Fruit fly (Drosophila melanogaster): Measurements from ENCODE around the gene CG7377.

Gene CG7377

dm6 chr3L:11624281-11624680 lies 34.8 kb downstream of the CG7377 start, which contains the start of gene Akr1B:
Gene Akr1B, minus strand, starts transcription at chr3L:11624381.
- TF ChIP-seq N (GFP tag; optimal IDR thresholded peaks at IDR 0.05) (no peak), Dif (GFP tag; optimal IDR thresholded peaks at IDR 0.05; ENCODE audit: partially characterized antibody) (no peak), sage (GFP tag; optimal IDR thresholded peaks at IDR 0.05) (no peak), Sp1 (GFP tag; optimal IDR thresholded peaks at IDR 0.05) (no peak), Rel (GFP tag; optimal IDR thresholded peaks at IDR 0.05) (no peak), Rel (tag; optimal IDR thresholded peaks at IDR 0.05) (no peak), pan (optimal IDR thresholded peaks at IDR 0.05) (no peak), woc (GFP tag; optimal IDR thresholded peaks at IDR 0.05) (no peak), psq (GFP tag; optimal IDR thresholded peaks at IDR 0.05) (no peak), Vsx2 (GFP tag; optimal IDR thresholded peaks at IDR 0.05; ENCODE audit: partially characterized antibody) (no peak), fru (GFP tag; optimal IDR thresholded peaks at IDR 0.05) (no peak), rgr (GFP tag; optimal IDR thresholded peaks at IDR 0.05) (no peak), dsf (GFP tag; optimal IDR thresholded peaks at IDR 0.05; ENCODE audit: borderline replicate concordance) (no peak), lola (GFP tag; optimal IDR thresholded peaks at IDR 0.05) (no peak), Hnf4 (GFP tag; optimal IDR thresholded peaks at IDR 0.05) (no peak), foxo (GFP tag; optimal IDR thresholded peaks at IDR 0.05) (no peak), HLH106 (tag; optimal IDR thresholded peaks at IDR 0.05) (no peak)

dm6 chr3L:11625634-11626175 lies 36.2 kb downstream of the CG7377 start, which contains the start of gene CG6083:
Gene CG6083, minus strand, starts transcription at chr3L:11626125.
- TF ChIP-seq jim (GFP tag; optimal IDR thresholded peaks at IDR 0.05): no peak
- no peak for TF ChIP-seq dsf (GFP tag; optimal IDR thresholded peaks at IDR 0.05; ENCODE audit: borderline replicate concordance)
- TF ChIP-seq Myc (optimal IDR thresholded peaks at IDR 0.05): no peak
- TF ChIP-seq N (GFP tag; optimal IDR thresholded peaks at IDR 0.05): no peak
- TF ChIP-seq CrebA (GFP tag; optimal IDR thresholded peaks at IDR 0.05; ENCODE audit: borderline replicate concordance): no peak
- TF ChIP-seq Dfd (GFP tag; optimal IDR thresholded peaks at IDR 0.05): no peak
- no peak for TF ChIP-seq GATAd (GFP tag; optimal IDR thresholded peaks at IDR 0.05)
- no peak for TF ChIP-seq Sp1 (GFP tag; optimal IDR thresholded peaks at IDR 0.05)
- TF ChIP-seq br (GFP tag; optimal IDR thresholded peaks at IDR 0.05): no peak

- TF ChIP-seq sage (GFP tag; optimal IDR thresholded peaks at IDR 0.05): no peak
- no peak for TF ChIP-seq dl (GFP tag; optimal IDR thresholded peaks at IDR 0.05; ENCODE audit: insufficient read depth in 1 of 2, partially characterized antibody in 2 of 2)
- no peak for TF ChIP-seq Dif (GFP tag; optimal IDR thresholded peaks at IDR 0.05; ENCODE audit: partially characterized antibody)
- TF ChIP-seq GATAd (GFP tag; optimal IDR thresholded peaks at IDR 0.05): no peak
- no peak for TF ChIP-seq CG32264 (GFP tag; optimal IDR thresholded peaks at IDR 0.05)
- TF ChIP-seq fru (GFP tag; optimal IDR thresholded peaks at IDR 0.05): no peak
- no peak for TF ChIP-seq Rel (GFP tag; optimal IDR thresholded peaks at IDR 0.05)
- TF ChIP-seq Rel (tag; optimal IDR thresholded peaks at IDR 0.05): no peak
Measured at dm6 chr3L:11626229-11626826, 36.8 kb downstream of the CG7377 start, which contains the start of gene PCID2. Gene PCID2, plus strand, starts transcription at chr3L:11626441.

dm6 chr3L:11627819-11628483 lies 38.5 kb downstream of the CG7377 start, which contains the start of gene Apt1:
Gene Apt1, plus strand, starts transcription at chr3L:11628037.
- TF ChIP-seq usp (GFP tag; optimal IDR thresholded peaks at IDR 0.05) (no peak), br (GFP tag; optimal IDR thresholded peaks at IDR 0.05) (no peak), GATAd (GFP tag; optimal IDR thresholded peaks at IDR 0.05) (no peak), dmrt93B (GFP tag; optimal IDR thresholded peaks at IDR 0.05) (no peak), dsf (GFP tag; optimal IDR thresholded peaks at IDR 0.05; ENCODE audit: borderline replicate concordance) (peak; percentile 23), brk (GFP tag; optimal IDR thresholded peaks at IDR 0.05) (peak; percentile 52), sage (GFP tag; optimal IDR thresholded peaks at IDR 0.05) (peak; percentile 47), Hr83 (GFP tag; optimal IDR thresholded peaks at IDR 0.05; ENCODE audit: poor library complexity, severe bottlenecking) (peak; percentile 74), CG32264 (GFP tag; optimal IDR thresholded peaks at IDR 0.05) (no peak), CG9705 (GFP tag; optimal IDR thresholded peaks at IDR 0.05) (no peak), OdsH (GFP tag; optimal IDR thresholded peaks at IDR 0.05) (no peak), fru (GFP tag; optimal IDR thresholded peaks at IDR 0.05) (no peak), HLH106 (tag; optimal IDR thresholded peaks at IDR 0.05) (no peak), Hr78 (GFP tag; optimal IDR thresholded peaks at IDR 0.05) (no peak), Dfd (GFP tag; optimal IDR thresholded peaks at IDR 0.05) (no peak), lola (GFP tag; optimal IDR thresholded peaks at IDR 0.05) (no peak), pan (optimal IDR thresholded peaks at IDR 0.05) (no peak), woc (GFP tag; optimal IDR thresholded peaks at IDR 0.05) (no peak), jim (GFP tag; optimal IDR thresholded peaks at IDR 0.05) (no peak), ey (GFP tag; optimal IDR thresholded peaks at IDR 0.05) (no peak), tai (GFP tag; optimal IDR thresholded peaks at IDR 0.05) (peak; percentile 74), Abd-B (GFP tag; optimal IDR thresholded peaks at IDR 0.05) (no peak), Dif (GFP tag; optimal IDR thresholded peaks at IDR 0.05; ENCODE audit: partially characterized antibody) (no peak), Myc (optimal IDR thresholded peaks at IDR 0.05) (no peak), Jra (GFP tag; optimal IDR thresholded peaks at IDR 0.05) (peak; percentile 73), Hnf4 (GFP tag; optimal IDR thresholded peaks at IDR 0.05) (peak; percentile 81), Sp1 (GFP tag; optimal IDR thresholded peaks at IDR 0.05) (no peak), Mio (GFP tag; optimal IDR thresholded peaks at IDR 0.05) (no peak), rgr (GFP tag; optimal IDR thresholded peaks at IDR 0.05) (peak; percentile 10), dl (GFP tag; optimal IDR thresholded peaks at IDR 0.05; ENCODE audit: insufficient read depth in 1 of 2, partially characterized antibody in 2 of 2) (no peak), foxo (GFP tag; optimal IDR thresholded peaks at IDR 0.05) (no peak), sv (GFP tag; optimal IDR thresholded peaks at IDR 0.05) (no peak)
